Fruit fly (Drosophila melanogaster): Measurements from ENCODE around the gene AANATL2.

AANATL2 gene

DNA sequence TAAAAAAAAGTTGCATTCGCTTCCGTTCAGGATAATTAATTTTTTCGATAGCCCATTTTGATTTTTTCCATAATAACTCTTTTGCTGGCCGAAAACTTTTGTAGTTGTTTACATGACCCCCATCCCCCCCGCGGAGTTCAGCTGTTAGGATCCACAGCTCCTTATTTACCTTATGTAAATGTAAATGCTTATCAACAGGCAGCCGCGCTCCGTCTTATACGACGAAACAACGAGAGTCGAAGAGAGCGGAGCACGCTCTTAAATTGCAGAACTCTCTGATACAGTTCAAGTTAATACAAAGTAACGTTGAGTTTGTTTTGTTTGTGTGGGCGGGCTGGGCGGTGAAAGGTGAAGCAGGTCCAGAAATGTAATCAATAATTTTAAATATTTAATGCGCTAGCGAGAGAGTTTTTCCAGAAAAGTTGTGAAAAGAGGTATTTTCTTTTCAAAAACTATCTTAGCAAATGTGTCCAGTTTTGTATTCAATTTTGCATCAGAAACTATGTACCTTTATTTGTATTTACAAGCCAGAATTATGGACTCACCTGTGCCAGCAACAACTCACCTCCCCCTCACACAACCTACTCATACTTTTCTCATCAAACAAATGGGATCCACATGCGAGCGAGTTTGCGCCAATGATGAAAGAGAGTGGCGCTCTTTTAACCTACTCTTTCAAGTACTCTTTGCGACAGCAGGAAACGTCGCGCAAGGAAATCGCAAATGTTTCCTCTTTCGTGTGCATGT, 3.2 kb upstream of the AANATL2 start (continued):
- TF ChIP-seq bsh (GFP tag; optimal IDR thresholded peaks at IDR 0.05), result peak; percentile 7 to 17
- peak; percentile 29 for TF ChIP-seq CG1233 (GFP tag; optimal IDR thresholded peaks at IDR 0.05)
- no peak for TF ChIP-seq Usf (GFP tag; optimal IDR thresholded peaks at IDR 0.05)
- TF ChIP-seq CG3995 (GFP tag; optimal IDR thresholded peaks at IDR 0.05), result no peak
- no peak for TF ChIP-seq CG14014 (GFP tag; IDR thresholded peaks at IDR 0.05)
- peak; percentile 6 for TF ChIP-seq CG9727 (GFP tag; optimal IDR thresholded peaks at IDR 0.05)
- peak; percentile 53 for TF ChIP-seq CG15601 (tag; optimal IDR thresholded peaks at IDR 0.05)
- no peak for TF ChIP-seq Fer3 (tag; optimal IDR thresholded peaks at IDR 0.05)
- TF ChIP-seq CG2889 (GFP tag; IDR thresholded peaks at IDR 0.05), result no peak
- peak; percentile 22 for TF ChIP-seq CG14710 (tag; optimal IDR thresholded peaks at IDR 0.05)
- TF ChIP-seq CG6813 (GFP tag; optimal IDR thresholded peaks at IDR 0.05), result peak; percentile 11
- TF ChIP-seq Trl (optimal IDR thresholded peaks at IDR 0.05), result peak; percentile 86
- no peak for TF ChIP-seq Trl (GFP tag; optimal IDR thresholded peaks at IDR 0.05)
- TF ChIP-seq slbo (GFP tag; IDR thresholded peaks at IDR 0.05), result no peak
- no peak for TF ChIP-seq CG8944 (GFP tag; optimal IDR thresholded peaks at IDR 0.05)
- TF ChIP-seq so (GFP tag; IDR thresholded peaks at IDR 0.05), result no peak
- no peak for TF ChIP-seq Antp (GFP tag; optimal IDR thresholded peaks at IDR 0.05)
- TF ChIP-seq unpg (GFP tag; optimal IDR thresholded peaks at IDR 0.05), result peak; percentile 2
- peak; percentile 71 for TF ChIP-seq scrt (GFP tag; optimal IDR thresholded peaks at IDR 0.05)
- peak; percentile 22 for TF ChIP-seq lab (GFP tag; optimal IDR thresholded peaks at IDR 0.05)
- no peak for TF ChIP-seq sob (GFP tag; IDR thresholded peaks at IDR 0.05)
- no peak for TF ChIP-seq pan (optimal IDR thresholded peaks at IDR 0.05)
- TF ChIP-seq pan (GFP tag; optimal IDR thresholded peaks at IDR 0.05 in 1 of 2, IDR thresholded peaks at IDR 0.05 in 1 of 2), result no peak
- no peak for TF ChIP-seq tap (tag; optimal IDR thresholded peaks at IDR 0.05)
- TF ChIP-seq CG3407 (GFP tag; optimal IDR thresholded peaks at IDR 0.05), result peak; percentile 35
- no peak for TF ChIP-seq CG30020 (tag; optimal IDR thresholded peaks at IDR 0.05)
- TF ChIP-seq CG10321 (GFP tag; IDR thresholded peaks at IDR 0.05), result no peak
- no peak for TF ChIP-seq rib (GFP tag; IDR thresholded peaks at IDR 0.05)
- TF ChIP-seq Bteb2 (GFP tag; optimal IDR thresholded peaks at IDR 0.05), result no peak
- peak; percentile 51 for TF ChIP-seq CG17912 (GFP tag; optimal IDR thresholded peaks at IDR 0.05)
- peak; percentile 8 for TF ChIP-seq CG17568 (GFP tag; optimal IDR thresholded peaks at IDR 0.05)
- TF ChIP-seq Blimp-1 (GFP tag; optimal IDR thresholded peaks at IDR 0.05), result no peak
- TF ChIP-seq Dfd (GFP tag; optimal IDR thresholded peaks at IDR 0.05), result no peak
- peak in 1 of 2 experiments; percentile 81 for TF ChIP-seq eve (GFP tag; optimal IDR thresholded peaks at IDR 0.05)
- no peak for TF ChIP-seq jing (GFP tag; optimal IDR thresholded peaks at IDR 0.05)
- peak; percentile 56 for TF ChIP-seq abd-A (tag; optimal IDR thresholded peaks at IDR 0.05)
- no peak for TF ChIP-seq CG10654 (GFP tag; optimal IDR thresholded peaks at IDR 0.05)
- peak in 1 of 2 experiments; percentile 47 for TF ChIP-seq Hr78 (GFP tag; optimal IDR thresholded peaks at IDR 0.05)
- peak; percentile 70 for TF ChIP-seq yki (optimal IDR thresholded peaks at IDR 0.05)
- TF ChIP-seq E2f2 (GFP tag; IDR thresholded peaks at IDR 0.05), result 0 out of 2 replicates have a peak, but pooled peaks have one; percentile 7
- TF ChIP-seq CG17186 (GFP tag; optimal IDR thresholded peaks at IDR 0.05), result no peak
- TF ChIP-seq fd96Cb (tag; optimal IDR thresholded peaks at IDR 0.05), result no peak
- peak; percentile 0 for TF ChIP-seq PHDP (tag; optimal IDR thresholded peaks at IDR 0.05)
- peak; percentile 6 for TF ChIP-seq CG33213 (GFP tag; optimal IDR thresholded peaks at IDR 0.05)
- peak; percentile 1 for TF ChIP-seq caup (GFP tag; optimal IDR thresholded peaks at IDR 0.05; ENCODE audit: severe bottlenecking)
- TF ChIP-seq NFAT (GFP tag; IDR thresholded peaks at IDR 0.05), result no peak
- TF ChIP-seq ac (GFP tag; optimal IDR thresholded peaks at IDR 0.05), result peak; percentile 36
- TF ChIP-seq twi (tag; optimal IDR thresholded peaks at IDR 0.05), result peak; percentile 10
- peak; percentile 1 for TF ChIP-seq CG18599 (GFP tag; optimal IDR thresholded peaks at IDR 0.05)

All from whole organism, embryonic.